Worm (Caenorhabditis elegans): ENCODE measurements around the gene Y116F11B.2.

ce11 chrV:19771660-19772059, 29.3 kb downstream of the Y116F11B.2 start, which contains the start of gene M162.15:
- TF ChIP-seq attf-5 (GFP tag; optimal IDR thresholded peaks at IDR 0.05), result no peak
- TF ChIP-seq pha-4 (tag; optimal IDR thresholded peaks at IDR 0.05), result no peak
- TF ChIP-seq ceh-79 (tag; optimal IDR thresholded peaks at IDR 0.05), result no peak
- TF ChIP-seq nfya-1 (tag; optimal IDR thresholded peaks at IDR 0.05; ENCODE audit: borderline replicate concordance, insufficient read depth), result no peak
- no peak for TF ChIP-seq ama-1 (optimal IDR thresholded peaks at IDR 0.05)
- no peak for TF ChIP-seq ama-1 (GFP tag; optimal IDR thresholded peaks at IDR 0.05)
